Worm (Caenorhabditis elegans): ENCODE measurements around the gene C44C10.3.

C44C10.3 gene

ce11 chrX:11723781-11724201 lies 21.5 kb downstream of the C44C10.3 start, which contains the start of gene D1053.4:
Gene D1053.4, minus strand, starts transcription at chrX:11723800.
- TF ChIP-seq sma-3 (GFP tag; optimal IDR thresholded peaks at IDR 0.05) = no peak
- TF ChIP-seq ceh-82 (tag; optimal IDR thresholded peaks at IDR 0.05) = no peak
- TF ChIP-seq sma-9 (GFP tag; optimal IDR thresholded peaks at IDR 0.05) = peak; percentile 47
- no peak for TF ChIP-seq sma-9 (tag; optimal IDR thresholded peaks at IDR 0.05)
- TF ChIP-seq R02D3.7 (tag; optimal IDR thresholded peaks at IDR 0.05) = no peak
- TF ChIP-seq crh-2 (tag; optimal IDR thresholded peaks at IDR 0.05) = peak; percentile 76
- peak; percentile 85 for TF ChIP-seq fos-1 (tag; optimal IDR thresholded peaks at IDR 0.05)
- peak in 1 of 2 experiments; percentile 15 for TF ChIP-seq mdl-1 (tag; optimal IDR thresholded peaks at IDR 0.05)
- TF ChIP-seq F13H6.1 (tag; optimal IDR thresholded peaks at IDR 0.05) = peak; percentile 18
- TF ChIP-seq egl-27 (tag; optimal IDR thresholded peaks at IDR 0.05) = peak; percentile 22
- TF ChIP-seq gmeb-1 (tag; optimal IDR thresholded peaks at IDR 0.05) = peak; percentile 8
- no peak for TF ChIP-seq nhr-25 (tag; optimal IDR thresholded peaks at IDR 0.05)

ce11 chrX:11725646-11726045 lies 23.3 kb downstream of the C44C10.3 start:
- TF ChIP-seq unc-62 (GFP tag; optimal IDR thresholded peaks at IDR 0.05) = no peak
- TF ChIP-seq lsy-2 (tag; optimal IDR thresholded peaks at IDR 0.05) = no peak
- no peak for TF ChIP-seq sma-9 (GFP tag; optimal IDR thresholded peaks at IDR 0.05)
- TF ChIP-seq sma-9 (tag; optimal IDR thresholded peaks at IDR 0.05) = no peak
- TF ChIP-seq nhr-12 (tag; optimal IDR thresholded peaks at IDR 0.05) = no peak
- TF ChIP-seq crh-2 (tag; optimal IDR thresholded peaks at IDR 0.05) = no peak
- TF ChIP-seq nhr-10 (tag; optimal IDR thresholded peaks at IDR 0.05) = no peak
- TF ChIP-seq nhr-129 (tag; optimal IDR thresholded peaks at IDR 0.05) = peak; percentile 27

- TF ChIP-seq ceh-16 (tag; optimal IDR thresholded peaks at IDR 0.05) = peak; percentile 66
- TF ChIP-seq nhr-11 (tag; optimal IDR thresholded peaks at IDR 0.05) = no peak
- TF ChIP-seq fos-1 (tag; optimal IDR thresholded peaks at IDR 0.05) = no peak
- TF ChIP-seq elt-1 (tag; optimal IDR thresholded peaks at IDR 0.05) = peak; percentile 93
- TF ChIP-seq sma-9 (GFP tag; optimal IDR thresholded peaks at IDR 0.05) = peak; percentile 33
- no peak for TF ChIP-seq sma-9 (tag; optimal IDR thresholded peaks at IDR 0.05)
Measured at ce11 chrX:11726450-11726849, 24.1 kb downstream of the C44C10.3 start.

- TF ChIP-seq nhr-11 (tag; optimal IDR thresholded peaks at IDR 0.05) (no peak), gmeb-1 (tag; optimal IDR thresholded peaks at IDR 0.05) (peak; percentile 40), mdl-1 (tag; optimal IDR thresholded peaks at IDR 0.05) (peak; percentile 47 to 78), ztf-4 (tag; optimal IDR thresholded peaks at IDR 0.05) (no peak), elt-3 (tag; optimal IDR thresholded peaks at IDR 0.05) (no peak), nhr-129 (tag; optimal IDR thresholded peaks at IDR 0.05) (peak; percentile 62), ZK546.5 (tag; optimal IDR thresholded peaks at IDR 0.05) (no peak), unc-62 (GFP tag; optimal IDR thresholded peaks at IDR 0.05) (no peak), snpc-4 (tag; optimal IDR thresholded peaks at IDR 0.05) (no peak), mab-5 (tag; optimal IDR thresholded peaks at IDR 0.05) (no peak), egl-27 (tag; optimal IDR thresholded peaks at IDR 0.05) (peak; percentile 9), nhr-23 (tag; optimal IDR thresholded peaks at IDR 0.05) (no peak), ceh-16 (tag; optimal IDR thresholded peaks at IDR 0.05) (no peak), unc-55 (GFP tag; optimal IDR thresholded peaks at IDR 0.05) (no peak), lin-39 (tag; optimal IDR thresholded peaks at IDR 0.05) (no peak), ztf-11 (tag; optimal IDR thresholded peaks at IDR 0.05) (no peak), nhr-21 (tag; optimal IDR thresholded peaks at IDR 0.05) (peak; percentile 18), lin-11 (tag; optimal IDR thresholded peaks at IDR 0.05) (no peak), dmd-4 (tag; optimal IDR thresholded peaks at IDR 0.05) (no peak), sma-9 (GFP tag; optimal IDR thresholded peaks at IDR 0.05) (peak; percentile 97), sma-9 (tag; optimal IDR thresholded peaks at IDR 0.05) (no peak), unc-39 (tag; optimal IDR thresholded peaks at IDR 0.05) (no peak), sma-3 (GFP tag; optimal IDR thresholded peaks at IDR 0.05) (peak; percentile 72), sem-4 (tag; optimal IDR thresholded peaks at IDR 0.05) (no peak), blmp-1 (tag; optimal IDR thresholded peaks at IDR 0.05; ENCODE audit: insufficient read depth) (peak; percentile 5), nhr-77 (tag; optimal IDR thresholded peaks at IDR 0.05) (no peak), ztf-1 (GFP tag; conservative IDR thresholded peaks at IDR 0.05) (no peak), nhr-10 (tag; optimal IDR thresholded peaks at IDR 0.05) (no peak), nhr-12 (tag; optimal IDR thresholded peaks at IDR 0.05) (no peak), ceh-82 (tag; optimal IDR thresholded peaks at IDR 0.05) (no peak), alr-1 (tag; optimal IDR thresholded peaks at IDR 0.05) (no peak), lin-13 (GFP tag; optimal IDR thresholded peaks at IDR 0.05) (no peak), fos-1 (tag; optimal IDR thresholded peaks at IDR 0.05) (peak; percentile 87), nhr-6 (tag; optimal IDR thresholded peaks at IDR 0.05) (no peak), F13H6.1 (tag; optimal IDR thresholded peaks at IDR 0.05) (peak; percentile 45), Y55F3AM.14 (GFP tag; optimal IDR thresholded peaks at IDR 0.05) (no peak), R02D3.7 (tag; optimal IDR thresholded peaks at IDR 0.05) (no peak), mbf-1 (tag; optimal IDR thresholded peaks at IDR 0.05) (no peak), peb-1 (tag; optimal IDR thresholded peaks at IDR 0.05) (no peak), ama-1 (optimal IDR thresholded peaks at IDR 0.05) (no peak), lsy-2 (tag; optimal IDR thresholded peaks at IDR 0.05) (peak in 1 of 2 experiments; percentile 42), C34F6.9 (tag; optimal IDR thresholded peaks at IDR 0.05) (no peak), skn-1 (tag; optimal IDR thresholded peaks at IDR 0.05) (no peak)
Measured at ce11 chrX:11727761-11728160, 25.4 kb downstream of the C44C10.3 start, which contains the start of the genes gst-42 and D1053.2. Gene gst-42, minus strand, starts transcription at chrX:11727936. Gene D1053.2, plus strand, starts transcription at chrX:11728151.

All from whole organism, L2 larva.